Fruit fly (Drosophila melanogaster): ENCODE measurements around the gene sina.

- TF ChIP-seq psq (optimal IDR thresholded peaks at IDR 0.05) (no peak), Myc (optimal IDR thresholded peaks at IDR 0.05) (no peak), h (optimal IDR thresholded peaks at IDR 0.05) (no peak), insv (optimal IDR thresholded peaks at IDR 0.05) (no peak)
Observed at dm6 chr3L:16842952-16843351, 10.6 kb upstream of the sina start.
